Worm (Caenorhabditis elegans) whole organism, L3 larva: ENCODE data around the gene coh-3.

Source experiments
- ceh-28 ChIP-seq: fragments of 150-350 bp; optimal IDR thresholded peaks from 2 replicates; lab custom pipeline; 2014; ENCODE audit warnings: missing biosample characterization, missing genetic modification reagents, missing genetic modification characterization
- daf-12 ChIP-seq: fragments of 150-350 bp; optimal IDR thresholded peaks from 2 replicates; lab custom pipeline; 2014; ENCODE audit warnings: missing biosample characterization, missing genetic modification reagents, missing genetic modification characterization
- egl-5 ChIP-seq: fragments of 150-350 bp; optimal IDR thresholded peaks from 2 replicates; lab custom pipeline; 2017; ENCODE audit warnings: missing biosample characterization, missing genetic modification reagents, missing genetic modification characterization, inconsistent platforms
- elt-1 ChIP-seq: fragments of 150-350 bp; optimal IDR thresholded peaks from 2 replicates; lab custom pipeline; 2014; ENCODE audit warnings: missing biosample characterization, missing genetic modification characterization
- elt-3 ChIP-seq, 3 experiments: fragments of 150-350 bp in 1 of 3; sonication (generic microtip) in 2 of 3; optimal IDR thresholded peaks; 2 replicates in 2 of 3; 4 replicates in 1 of 3; lab custom pipeline; 2014 to 2017; ENCODE audit warnings: missing biosample characterization in 3 of 3, missing genetic modification characterization in 3 of 3
- eor-1 ChIP-seq, 2 experiments: fragments of 150-350 bp; optimal IDR thresholded peaks; 2 replicates each; lab custom pipeline; 2014 to 2018; ENCODE audit warnings: missing biosample characterization in 2 of 2, missing genetic modification characterization in 2 of 2
- fkh-10 ChIP-seq: sonication (generic microtip); optimal IDR thresholded peaks from 2 replicates; lab custom pipeline; 2017; ENCODE audit warnings: missing biosample characterization, missing genetic modification reagents, missing genetic modification characterization
- fkh-2 ChIP-seq: fragments of 150-350 bp; optimal IDR thresholded peaks from 2 replicates; lab custom pipeline; 2014; ENCODE audit warnings: missing biosample characterization, missing genetic modification reagents, missing genetic modification characterization
- hmg-11 ChIP-seq: sonication (generic microtip); optimal IDR thresholded peaks from 2 replicates; lab custom pipeline; 2016; ENCODE audit warnings: missing genetic modification characterization, missing compliant biosample characterization
- lin-15B ChIP-seq: fragments of 150-350 bp; optimal IDR thresholded peaks from 2 replicates; lab custom pipeline; 2014; ENCODE audit warnings: missing biosample characterization, missing genetic modification characterization
- lin-39 ChIP-seq: fragments of 150-350 bp; optimal IDR thresholded peaks from 2 replicates; lab custom pipeline; 2018; ENCODE audit warnings: missing biosample characterization, missing genetic modification reagents, missing genetic modification characterization
- mdl-1 ChIP-seq: fragments of 150-350 bp; optimal IDR thresholded peaks from 2 replicates; lab custom pipeline; 2014; ENCODE audit warnings: missing biosample characterization, missing genetic modification characterization
- nfya-1 ChIP-seq: sonication (generic microtip); optimal IDR thresholded peaks from 2 replicates; lab custom pipeline; 2017; ENCODE audit warnings: missing genetic modification characterization, mild to moderate bottlenecking, missing compliant biosample characterization, antibody characterized with exemption, moderate library complexity; ENCODE audit not compliant: insufficient read depth
- nhr-12 ChIP-seq: fragments of 150-350 bp; optimal IDR thresholded peaks from 2 replicates; lab custom pipeline; 2014; ENCODE audit warnings: missing biosample characterization, missing genetic modification characterization
- nhr-23 ChIP-seq: fragments of 150-350 bp; optimal IDR thresholded peaks from 2 replicates; lab custom pipeline; 2014; ENCODE audit warnings: missing biosample characterization, missing genetic modification reagents, missing genetic modification characterization
- nhr-237 ChIP-seq: fragments of 150-350 bp; optimal IDR thresholded peaks from 2 replicates; lab custom pipeline; 2014; ENCODE audit warnings: missing biosample characterization, missing genetic modification characterization
- nhr-25 ChIP-seq: sonication (generic microtip); optimal IDR thresholded peaks from 2 replicates; lab custom pipeline; 2017; ENCODE audit warnings: missing biosample characterization, missing genetic modification characterization
- nhr-67 ChIP-seq: fragments of 150-350 bp; optimal IDR thresholded peaks from 2 replicates; lab custom pipeline; 2014; ENCODE audit warnings: missing biosample characterization, missing genetic modification characterization
- nhr-76 ChIP-seq: fragments of 150-350 bp; sonication (generic microtip); optimal IDR thresholded peaks from 5 replicates; lab custom pipeline; 2014; ENCODE audit warnings: missing biosample characterization, missing genetic modification characterization
- nhr-77 ChIP-seq: fragments of 150-350 bp; optimal IDR thresholded peaks from 2 replicates; lab custom pipeline; 2014; ENCODE audit warnings: missing biosample characterization, missing genetic modification characterization
- pqm-1 ChIP-seq: fragments of 150-350 bp; optimal IDR thresholded peaks from 2 replicates; lab custom pipeline; 2017; ENCODE audit warnings: missing biosample characterization, missing genetic modification characterization, inconsistent platforms
- skn-1 ChIP-seq: fragments of 150-350 bp; optimal IDR thresholded peaks from 2 replicates; lab custom pipeline; 2014; ENCODE audit warnings: missing biosample characterization, missing genetic modification characterization
- tbx-2 ChIP-seq: sonication (generic microtip); optimal IDR thresholded peaks from 2 replicates; lab custom pipeline; 2016; ENCODE audit warnings: mild to moderate bottlenecking, missing genetic modification characterization, missing compliant biosample characterization
- unc-39 ChIP-seq: sonication (generic microtip); optimal IDR thresholded peaks from 4 replicates; lab custom pipeline; 2017; ENCODE audit warnings: missing biosample characterization, missing genetic modification characterization
- ztf-11 ChIP-seq: fragments of 150-350 bp; optimal IDR thresholded peaks from 2 replicates; lab custom pipeline; 2014; ENCODE audit warnings: missing biosample characterization, missing genetic modification characterization

The coh-3 gene

ce11 chrV:14506713-14507675, 49.8 kb downstream of the coh-3 start:
- TF ChIP-seq egl-5 (peak; percentile 59), elt-1 (tag; lab: Kevin White, UChicago) (peak; percentile 100), elt-3 (tag; optimal IDR thresholded peaks at IDR 0.05; lab: Kevin White, UChicago) (peak in 1 of 3 experiments; percentile 15), nfya-1 (tag; lab: Kevin White, UChicago) (peak; percentile 1), fkh-2 (tag; lab: Kevin White, UChicago) (no peak), nhr-237 (tag; lab: Kevin White, UChicago) (no peak), nhr-25 (tag; lab: Kevin White, UChicago) (peak; percentile 70), nhr-23 (tag; lab: Kevin White, UChicago) (peak; percentile 91)
- TF ChIP-seq, all 47 proteins: peak for 6

DNA sequence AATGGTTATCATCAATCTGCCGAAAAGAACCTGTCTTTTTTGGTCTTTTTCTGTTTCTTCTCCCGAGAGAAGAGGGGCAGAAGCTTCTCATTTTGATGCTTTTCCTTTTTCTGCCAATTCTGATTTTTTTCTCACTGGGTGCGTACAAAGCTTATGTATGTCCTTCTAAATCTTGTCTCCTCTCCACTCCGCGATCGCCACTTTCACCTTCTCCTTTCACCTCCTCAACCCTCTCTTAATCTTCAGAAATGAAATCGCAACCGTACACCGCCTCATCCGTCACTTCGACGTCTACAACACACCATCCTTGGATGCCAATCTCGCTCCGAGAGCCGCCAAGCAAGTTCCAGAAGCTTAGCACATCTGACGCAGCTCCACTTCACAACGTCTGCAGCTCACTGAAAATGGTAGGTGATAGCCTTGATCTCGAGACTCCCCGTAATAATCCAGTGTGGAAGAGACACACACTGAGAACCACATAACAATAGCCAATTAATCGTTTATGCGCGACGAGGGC, 50.8 kb downstream of the coh-3 start, which contains the start of gene R02D5.1:
Gene R02D5.1 (plus strand): TSS at position 245 of the 517 bp plus-strand sequence.
- no peak for TF ChIP-seq ztf-11 (tag; lab: Kevin White, UChicago)
- TF ChIP-seq hmg-11 (tag; lab: Kevin White, UChicago): no peak
- no peak for TF ChIP-seq pqm-1
- no peak for TF ChIP-seq nhr-76 (tag; lab: Kevin White, UChicago)
- no peak for TF ChIP-seq unc-39 (tag; lab: Kevin White, UChicago)
- no peak for TF ChIP-seq fkh-10 (GFP tag; lab: Kevin White, UChicago)
- no peak for TF ChIP-seq lin-39
- no peak for TF ChIP-seq eor-1 (tag; optimal IDR thresholded peaks at IDR 0.05; lab: Kevin White, UChicago)
- TF ChIP-seq ceh-28 (tag; lab: Kevin White, UChicago): no peak
- no peak for TF ChIP-seq nhr-77 (tag; lab: Kevin White, UChicago)
- no peak for TF ChIP-seq nhr-67 (tag; lab: Kevin White, UChicago)
- no peak for TF ChIP-seq tbx-2 (tag; lab: Kevin White, UChicago)
- TF ChIP-seq daf-12 (tag; lab: Kevin White, UChicago): no peak

DNA sequence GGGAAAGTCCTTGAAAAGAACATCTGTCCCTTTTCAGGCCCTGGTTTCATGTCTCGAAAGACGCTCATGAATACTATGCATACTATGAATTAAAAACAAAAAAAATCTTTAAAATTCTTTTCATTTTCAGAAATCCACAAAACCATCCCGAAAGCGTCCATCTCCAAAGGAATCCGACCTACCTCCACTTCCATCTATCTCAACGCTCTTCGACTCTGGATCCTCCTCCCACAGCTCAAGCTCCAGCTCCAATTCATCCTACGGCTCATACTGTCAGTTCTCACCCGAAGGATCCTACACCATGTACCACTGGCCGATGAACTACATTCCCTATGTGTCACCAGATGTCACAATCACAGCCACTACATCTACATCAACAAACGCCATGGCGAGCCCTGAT, 51.3 kb downstream of the coh-3 start:
- TF ChIP-seq mdl-1 (tag; lab: Kevin White, UChicago): no peak
- no peak for TF ChIP-seq skn-1 (tag; lab: Kevin White, UChicago)
- TF ChIP-seq lin-15B (tag; lab: Kevin White, UChicago): no peak
- no peak for TF ChIP-seq nhr-12 (tag; lab: Kevin White, UChicago)
- no peak for TF ChIP-seq unc-39 (tag; lab: Kevin White, UChicago)
